Fruit fly (Drosophila melanogaster) whole organism, embryonic: ENCODE results near the gene CG34026.

Source experiments
- Adf1 ChIP-seq: fragments of 200-800 bp; sonication (Bioruptor generic); IDR thresholded peaks from 2 replicates; pipeline ENCODE4 v1.3.6; 2022; ENCODE audit warnings: missing biosample characterization, missing genetic modification characterization
- Antp ChIP-seq: fragments of 200-800 bp; sonication (Bioruptor generic); optimal IDR thresholded peaks from 3 replicates; lab custom pipeline; 2016; ENCODE audit warnings: missing biosample characterization, missing genetic modification characterization
- B-H1 ChIP-seq: fragments of 200-800 bp; sonication (Bioruptor generic); IDR thresholded peaks from 3 replicates; pipeline ENCODE4 v1.3.6; 2022; ENCODE audit warnings: missing biosample characterization, missing genetic modification characterization
- Bdp1 ChIP-seq: fragments of 200-800 bp; sonication (Bioruptor generic); optimal IDR thresholded peaks from 3 replicates; lab custom pipeline; 2016; ENCODE audit warnings: missing biosample characterization, missing genetic modification characterization
- CG10959 ChIP-seq: fragments of 200-800 bp; sonication (Bioruptor generic); IDR thresholded peaks from 2 replicates; pipeline ENCODE4 v1.3.6; 2022; ENCODE audit warnings: missing biosample characterization, missing genetic modification characterization
- CG11085 ChIP-seq: fragments of 200-800 bp; sonication (Bioruptor generic); IDR thresholded peaks from 2 replicates; pipeline ENCODE4 v1.3.6; 2022; ENCODE audit warnings: missing biosample characterization, missing genetic modification characterization
- CG11696 ChIP-seq: fragments of 200-800 bp; sonication (Bioruptor generic); IDR thresholded peaks from 2 replicates; pipeline ENCODE4 v1.3.6; 2022; ENCODE audit warnings: missing biosample characterization, missing genetic modification characterization
- CG15011 ChIP-seq: fragments of 200-800 bp; sonication (Bioruptor generic); optimal IDR thresholded peaks from 3 replicates; lab custom pipeline; 2018; ENCODE audit warnings: missing biosample characterization, mild to moderate bottlenecking, missing genetic modification characterization
- CG15073 ChIP-seq: fragments of 200-800 bp; sonication (Bioruptor generic); optimal IDR thresholded peaks from 2 replicates; lab custom pipeline; 2016; ENCODE audit warnings: missing biosample characterization, missing genetic modification characterization
- CG1832 ChIP-seq: fragments of 200-800 bp; sonication (Bioruptor generic); optimal IDR thresholded peaks from 2 replicates; lab custom pipeline; 2017; ENCODE audit warnings: missing biosample characterization, mild to moderate bottlenecking, missing genetic modification characterization, inconsistent platforms
- CG18476 ChIP-seq: fragments of 200-800 bp; sonication (Bioruptor generic); optimal IDR thresholded peaks from 2 replicates; lab custom pipeline; 2016; ENCODE audit warnings: missing biosample characterization, mild to moderate bottlenecking, missing genetic modification characterization
- CG18764 ChIP-seq: fragments of 200-800 bp; sonication (Bioruptor generic); optimal IDR thresholded peaks from 3 replicates; lab custom pipeline; 2016; ENCODE audit warnings: missing biosample characterization, missing genetic modification characterization
- CG2129 ChIP-seq: fragments of 200-800 bp; sonication (Bioruptor generic); IDR thresholded peaks from 2 replicates; pipeline ENCODE4 v1.3.6; 2022; ENCODE audit warnings: missing biosample characterization, missing genetic modification characterization; ENCODE audit not compliant: partially characterized antibody
- CG2875 ChIP-seq: fragments of 200-800 bp; sonication (Bioruptor generic); optimal IDR thresholded peaks from 2 replicates; lab custom pipeline; 2017; ENCODE audit warnings: missing biosample characterization, mild to moderate bottlenecking, missing genetic modification characterization, missing genetic modification reagents
- CG2889 ChIP-seq: fragments of 200-800 bp; sonication (Bioruptor generic); IDR thresholded peaks from 3 replicates; pipeline ENCODE4 v1.3.6; 2022; ENCODE audit warnings: missing biosample characterization, missing genetic modification characterization
- CG3065 ChIP-seq: fragments of 200-800 bp; sonication (Bioruptor generic); optimal IDR thresholded peaks from 2 replicates; lab custom pipeline; 2016; ENCODE audit warnings: missing biosample characterization, missing genetic modification characterization
- CG4360 ChIP-seq: fragments of 200-800 bp; sonication (Bioruptor generic); IDR thresholded peaks from 2 replicates; pipeline ENCODE4 v1.3.6; 2022; ENCODE audit warnings: missing biosample characterization, missing genetic modification characterization
- CG6765 ChIP-seq: fragments of 200-800 bp; sonication (Bioruptor generic); optimal IDR thresholded peaks from 3 replicates; lab custom pipeline; 2017; ENCODE audit warnings: missing biosample characterization, mild to moderate bottlenecking, missing genetic modification characterization
- CG6854 ChIP-seq: fragments of 200-800 bp; sonication (Bioruptor generic); optimal IDR thresholded peaks from 3 replicates; lab custom pipeline; 2017; ENCODE audit warnings: missing biosample characterization, mild to moderate bottlenecking, missing genetic modification characterization
- CG9215 ChIP-seq: fragments of 200-800 bp; sonication (Bioruptor generic); IDR thresholded peaks from 2 replicates; pipeline ENCODE4 v1.3.6; 2022; ENCODE audit warnings: missing biosample characterization, missing genetic modification characterization
- CHES-1-like ChIP-seq: fragments of 200-800 bp; sonication (Bioruptor generic); optimal IDR thresholded peaks from 2 replicates; lab custom pipeline; 2016; ENCODE audit warnings: missing biosample characterization, missing genetic modification characterization
- D ChIP-seq, 2 experiments: fragments of 200-800 bp in 1 of 2; fragments of >200 bp in 1 of 2; sonication (Bioruptor generic) in 1 of 2; optimal IDR thresholded peaks; 2 replicates in 1 of 2; 3 replicates in 1 of 2; lab custom pipeline; 2017; ENCODE audit warnings: mild to moderate bottlenecking in 1 of 2, missing biosample characterization in 1 of 2, missing genetic modification characterization in 1 of 2, missing genetic modification reagents in 1 of 2
- Fer1 ChIP-seq: fragments of 200-800 bp; sonication (Bioruptor generic); optimal IDR thresholded peaks from 2 replicates; lab custom pipeline; 2017; ENCODE audit warnings: missing biosample characterization, mild to moderate bottlenecking, missing genetic modification characterization
- H15 ChIP-seq: fragments of 200-800 bp; sonication (Bioruptor generic); IDR thresholded peaks from 3 replicates; pipeline ENCODE4 v1.3.6; 2022; ENCODE audit warnings: missing biosample characterization, missing genetic modification characterization
- Hmx ChIP-seq: fragments of 200-800 bp; sonication (Bioruptor generic); optimal IDR thresholded peaks from 2 replicates; lab custom pipeline; 2016; ENCODE audit warnings: missing biosample characterization, missing genetic modification characterization
- Hr51 ChIP-seq, 2 experiments: fragments of 200-800 bp; sonication (Bioruptor generic); optimal IDR thresholded peaks; 2 replicates in 1 of 2; 3 replicates in 1 of 2; lab custom pipeline; 2016 to 2018; ENCODE audit warnings: missing biosample characterization in 2 of 2, missing genetic modification characterization in 2 of 2, mild to moderate bottlenecking in 1 of 2, moderate library complexity in 1 of 2
- Hr78 ChIP-seq, 2 experiments: fragments of 200-800 bp in 1 of 2; fragments of >200 bp in 1 of 2; sonication (Bioruptor generic) in 1 of 2; optimal IDR thresholded peaks; 2 replicates each; lab custom pipeline; 2017 to 2019; ENCODE audit warnings: missing biosample characterization in 2 of 2, missing genetic modification characterization in 2 of 2, mild to moderate bottlenecking in 1 of 2, moderate library complexity in 1 of 2
- MBD-R2 ChIP-seq: fragments of 200-800 bp; sonication (Bioruptor generic); IDR thresholded peaks from 2 replicates; pipeline ENCODE4 v1.3.6; 2022; ENCODE audit warnings: missing biosample characterization, missing genetic modification characterization
- Meics ChIP-seq: fragments of 200-800 bp; sonication (Bioruptor generic); optimal IDR thresholded peaks from 2 replicates; lab custom pipeline; 2017; ENCODE audit warnings: missing biosample characterization, mild to moderate bottlenecking, missing genetic modification characterization
- Oli ChIP-seq: fragments of 200-800 bp; sonication (Bioruptor generic); optimal IDR thresholded peaks from 2 replicates; lab custom pipeline; 2018; ENCODE audit warnings: missing biosample characterization, mild to moderate bottlenecking, missing genetic modification characterization, moderate library complexity
- Rfx ChIP-seq: fragments of 200-800 bp; sonication (Bioruptor generic); IDR thresholded peaks from 2 replicates; pipeline ENCODE4 v1.3.6; 2022; ENCODE audit warnings: missing biosample characterization, missing genetic modification characterization
- Six4 ChIP-seq: fragments of 200-800 bp; sonication (Bioruptor generic); optimal IDR thresholded peaks from 2 replicates; lab custom pipeline; 2016; ENCODE audit warnings: missing biosample characterization, missing genetic modification characterization
- aop ChIP-seq: fragments of 200-800 bp; sonication (Bioruptor generic); IDR thresholded peaks from 2 replicates; pipeline ENCODE4 v1.3.6; 2022; ENCODE audit warnings: missing biosample characterization, missing genetic modification characterization
- cwo ChIP-seq: fragments of 200-800 bp; sonication (Bioruptor generic); optimal IDR thresholded peaks from 3 replicates; lab custom pipeline; 2017; ENCODE audit warnings: missing biosample characterization, missing genetic modification characterization, mild to moderate bottlenecking, moderate library complexity, missing genetic modification reagents
- dm ChIP-seq: fragments of 200-800 bp; sonication (Bioruptor generic); optimal IDR thresholded peaks from 3 replicates; lab custom pipeline; 2016; ENCODE audit warnings: missing biosample characterization, missing genetic modification characterization
- dmrt11E ChIP-seq: fragments of 200-800 bp; sonication (Bioruptor generic); optimal IDR thresholded peaks from 3 replicates; lab custom pipeline; 2018; ENCODE audit warnings: missing biosample characterization, mild to moderate bottlenecking, missing genetic modification characterization, moderate library complexity
- eve ChIP-seq, 2 experiments: fragments of >200 bp; optimal IDR thresholded peaks; 2 replicates each; lab custom pipeline; 2017; ENCODE audit warnings: missing biosample characterization in 2 of 2, missing genetic modification characterization in 2 of 2
- fd102C ChIP-seq: fragments of 200-800 bp; sonication (Bioruptor generic); optimal IDR thresholded peaks from 2 replicates; lab custom pipeline; 2018; ENCODE audit warnings: missing biosample characterization, mild to moderate bottlenecking, missing genetic modification characterization, moderate library complexity
- gsb-n ChIP-seq: fragments of 200-800 bp; sonication (Bioruptor generic); optimal IDR thresholded peaks from 3 replicates; lab custom pipeline; 2018; ENCODE audit warnings: missing biosample characterization, mild to moderate bottlenecking, missing genetic modification characterization
- ham ChIP-seq: fragments of 200-800 bp; sonication (Bioruptor generic); IDR thresholded peaks from 2 replicates; pipeline ENCODE4 v1.3.6; 2022; ENCODE audit warnings: missing biosample characterization, missing genetic modification characterization
- nmo ChIP-seq: fragments of 200-800 bp; sonication (Bioruptor generic); optimal IDR thresholded peaks from 2 replicates; lab custom pipeline; 2018; ENCODE audit warnings: missing biosample characterization, mild to moderate bottlenecking, missing genetic modification characterization, moderate library complexity
- odd ChIP-seq: fragments of 200-800 bp; sonication (Bioruptor generic); optimal IDR thresholded peaks from 2 replicates; lab custom pipeline; 2017; ENCODE audit warnings: missing biosample characterization, mild to moderate bottlenecking, missing genetic modification characterization
- otp ChIP-seq: fragments of 200-800 bp; sonication (Bioruptor generic); IDR thresholded peaks from 3 replicates; pipeline ENCODE4, ENCODE4 v1.3.6; 2022; ENCODE audit warnings: missing biosample characterization, missing genetic modification characterization
- phol ChIP-seq: fragments of 200-800 bp; sonication (Bioruptor generic); optimal IDR thresholded peaks from 3 replicates; lab custom pipeline; 2018; ENCODE audit warnings: missing biosample characterization, mild to moderate bottlenecking, missing genetic modification characterization, moderate library complexity
- slou ChIP-seq: fragments of 200-800 bp; sonication (Bioruptor generic); optimal IDR thresholded peaks from 3 replicates; lab custom pipeline; 2016; ENCODE audit warnings: missing biosample characterization, missing genetic modification characterization
- sqz ChIP-seq: fragments of 200-800 bp; sonication (Bioruptor generic); optimal IDR thresholded peaks from 3 replicates; lab custom pipeline; 2018; ENCODE audit warnings: missing biosample characterization, mild to moderate bottlenecking, missing genetic modification characterization
- trem ChIP-seq: fragments of 200-800 bp; optimal IDR thresholded peaks from 3 replicates; lab custom pipeline; 2019; ENCODE audit warnings: missing biosample characterization, mild to moderate bottlenecking, missing genetic modification characterization, moderate library complexity
- ttk ChIP-seq: fragments of 200-800 bp; sonication (Bioruptor generic); IDR thresholded peaks from 2 replicates; pipeline ENCODE4 v2.1.2; 2022; ENCODE audit warnings: missing biosample characterization, missing genetic modification characterization

CG34026 gene

DNA sequence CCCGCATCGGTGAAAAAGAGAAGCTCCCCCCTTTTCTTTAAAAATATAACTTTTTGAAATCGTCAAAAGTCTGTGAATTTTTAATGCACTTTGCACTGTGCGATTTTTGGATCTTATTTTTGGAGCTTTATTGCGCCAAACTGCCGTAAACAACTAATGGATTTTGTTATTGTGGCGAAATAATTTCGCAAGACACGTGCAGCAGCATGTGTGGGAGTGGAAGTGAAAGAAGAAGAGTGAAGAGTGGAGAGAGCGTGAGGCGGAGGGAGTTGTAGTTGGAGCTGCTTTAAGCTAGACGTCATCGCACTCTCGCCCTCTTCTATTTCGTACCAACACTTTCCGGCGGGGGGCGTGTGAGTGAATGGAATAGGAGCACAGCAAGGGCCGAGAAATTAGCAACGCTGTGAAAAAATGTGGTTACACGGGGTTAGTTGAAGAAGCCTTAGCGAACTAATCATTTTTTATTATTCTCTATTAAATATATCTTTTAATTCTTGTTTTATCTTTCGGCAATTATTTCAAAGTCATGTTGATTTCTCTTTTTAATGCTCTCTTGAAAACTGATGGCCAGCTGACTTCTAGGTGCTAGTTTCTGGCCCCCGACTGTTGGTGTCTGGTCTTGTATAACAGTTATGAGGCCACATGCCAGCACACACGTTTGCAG, 50.0 kb downstream of the CG34026 start (continued):
- TF ChIP-seq odd (GFP tag; lab: Kevin White, UChicago) (peak; percentile 92), CG18476 (GFP tag; lab: Kevin White, UChicago) (peak; percentile 90), Adf1 (peak; percentile 70), dmrt11E (tag; lab: Kevin White, UChicago) (peak; percentile 78), Oli (peak; percentile 96), CG1832 (no peak), B-H1 (peak; percentile 89), Hr78 (GFP tag; optimal IDR thresholded peaks at IDR 0.05; lab: Kevin White, UChicago) (peak in 1 of 2 experiments; percentile 83), Meics (peak; percentile 96), cwo (GFP tag; lab: Kevin White, UChicago) (peak; percentile 96), otp (GFP tag; lab: Robert Waterston, UW) (peak; percentile 87), CG2875 (peak; percentile 93), CG6854 (GFP tag; lab: Kevin White, UChicago) (peak; percentile 94), CG6765 (peak; percentile 84), sqz (peak; percentile 90), ham (GFP tag; lab: Robert Waterston, UW) (peak; percentile 72), Rfx (GFP tag; lab: Robert Waterston, UW) (peak; percentile 93), CHES-1-like (GFP tag; lab: Kevin White, UChicago) (peak; percentile 36), CG11085 (GFP tag; lab: Robert Waterston, UW) (peak; percentile 81), CG9215 (GFP tag; lab: Robert Waterston, UW) (peak; percentile 93), dm (peak; percentile 43), CG15073 (GFP tag; lab: Kevin White, UChicago) (peak; percentile 19), Bdp1 (GFP tag; lab: Kevin White, UChicago) (peak; percentile 59), CG4360 (GFP tag; lab: Robert Waterston, UW) (peak; percentile 60), Fer1 (GFP tag; lab: Kevin White, UChicago) (peak; percentile 97), ttk (GFP tag; lab: Robert Waterston, UW) (peak; percentile 88), slou (GFP tag; lab: Kevin White, UChicago) (peak; percentile 65), eve (GFP tag; optimal IDR thresholded peaks at IDR 0.05; lab: Kevin White, UChicago) (peak in 1 of 2 experiments; percentile 95), nmo (peak; percentile 96), MBD-R2 (peak; percentile 79), phol (tag; lab: Kevin White, UChicago) (peak; percentile 93), Antp (GFP tag; lab: Kevin White, UChicago) (peak; percentile 28), CG11696 (GFP tag; lab: Robert Waterston, UW) (peak; percentile 98), CG2889 (GFP tag; lab: Robert Waterston, UW) (peak; percentile 83), CG3065 (GFP tag; lab: Kevin White, UChicago) (peak; percentile 82), Six4 (GFP tag; lab: Kevin White, UChicago) (peak; percentile 78), aop (GFP tag; lab: Robert Waterston, UW) (peak; percentile 51; the same call in 1 of the 2 replicates), fd102C (no peak), CG18764 (GFP tag; lab: Kevin White, UChicago) (peak; percentile 80), Hr51 (GFP tag; optimal IDR thresholded peaks at IDR 0.05; lab: Kevin White, UChicago) (peak; percentile 44 to 96), Hmx (GFP tag; lab: Kevin White, UChicago) (peak; percentile 72), D (optimal IDR thresholded peaks at IDR 0.05; lab: Kevin White, UChicago) (no peak), D (GFP tag; optimal IDR thresholded peaks at IDR 0.05; lab: Kevin White, UChicago) (peak; percentile 93), gsb-n (tag; lab: Kevin White, UChicago) (peak; percentile 91), H15 (GFP tag; lab: Robert Waterston, UW) (peak; percentile 88), trem (peak; percentile 83), CG10959 (GFP tag; lab: Robert Waterston, UW) (peak; percentile 73), CG2129 (GFP tag; lab: Robert Waterston, UW) (no peak), CG15011 (GFP tag; lab: Kevin White, UChicago) (peak; percentile 93)
